Worm (Caenorhabditis elegans) whole organism, L2 larva: Measurements from ENCODE around the gene W02A2.8.

Experiments
- C34F6.9 ChIP-seq: fragments of 150-350 bp; optimal IDR thresholded peaks from 2 replicates; lab custom pipeline; 2014; ENCODE audit warnings: missing biosample characterization, missing genetic modification characterization
- F13H6.1 ChIP-seq: sonication (generic microtip); optimal IDR thresholded peaks from 2 replicates; lab custom pipeline; 2016; ENCODE audit warnings: missing genetic modification characterization, missing compliant biosample characterization
- ZK546.5 ChIP-seq: sonication (generic microtip); optimal IDR thresholded peaks from 2 replicates; lab custom pipeline; 2017; ENCODE audit warnings: missing biosample characterization, missing genetic modification characterization
- aly-2 ChIP-seq: fragments of 150-350 bp; optimal IDR thresholded peaks from 2 replicates; lab custom pipeline; 2014; ENCODE audit warnings: missing biosample characterization, missing genetic modification characterization
- ama-1 ChIP-seq: fragments of 150-350 bp; optimal IDR thresholded peaks from 2 replicates; lab custom pipeline; 2018; ENCODE audit warnings: inconsistent platforms
- ceh-16 ChIP-seq: fragments of 150-350 bp; optimal IDR thresholded peaks from 2 replicates; lab custom pipeline; 2014; ENCODE audit warnings: missing biosample characterization, missing genetic modification characterization
- ceh-82 ChIP-seq: fragments of 150-350 bp; optimal IDR thresholded peaks from 2 replicates; lab custom pipeline; 2014; ENCODE audit warnings: missing biosample characterization, missing genetic modification characterization
- crh-2 ChIP-seq: sonication (generic microtip); optimal IDR thresholded peaks from 2 replicates; lab custom pipeline; 2017; ENCODE audit warnings: missing biosample characterization, missing genetic modification characterization
- dmd-4 ChIP-seq: sonication (generic microtip); optimal IDR thresholded peaks from 2 replicates; lab custom pipeline; 2017; ENCODE audit warnings: missing biosample characterization, missing genetic modification characterization
- elt-1 ChIP-seq: fragments of 150-350 bp; optimal IDR thresholded peaks from 2 replicates; lab custom pipeline; 2014; ENCODE audit warnings: missing biosample characterization, missing genetic modification characterization
- fos-1 ChIP-seq: fragments of 150-350 bp; optimal IDR thresholded peaks from 2 replicates; lab custom pipeline; 2014; ENCODE audit warnings: missing biosample characterization, missing genetic modification characterization
- lin-13 ChIP-seq: fragments of 150-350 bp; optimal IDR thresholded peaks from 2 replicates; lab custom pipeline; 2014; ENCODE audit warnings: missing biosample characterization, missing genetic modification reagents, missing genetic modification characterization
- lsy-2 ChIP-seq, 2 experiments: fragments of 150-350 bp in 1 of 2; sonication (generic microtip) in 1 of 2; optimal IDR thresholded peaks; 2 replicates each; lab custom pipeline; 2014 to 2017; ENCODE audit warnings: missing biosample characterization in 2 of 2, missing genetic modification characterization in 2 of 2
- mbf-1 ChIP-seq: sonication (generic microtip); optimal IDR thresholded peaks from 2 replicates; lab custom pipeline; 2017; ENCODE audit warnings: missing biosample characterization, missing genetic modification characterization
- mdl-1 ChIP-seq, 2 experiments: fragments of 150-350 bp in 1 of 2; sonication (generic microtip) in 1 of 2; optimal IDR thresholded peaks; 2 replicates each; lab custom pipeline; 2017; ENCODE audit warnings: missing biosample characterization in 2 of 2, missing genetic modification characterization in 2 of 2
- nhr-10 ChIP-seq: sonication (generic microtip); optimal IDR thresholded peaks from 2 replicates; lab custom pipeline; 2017; ENCODE audit warnings: missing biosample characterization, missing genetic modification characterization
- nhr-11 ChIP-seq: fragments of 150-350 bp; optimal IDR thresholded peaks from 2 replicates; lab custom pipeline; 2014; ENCODE audit warnings: missing biosample characterization, missing genetic modification characterization
- nhr-12 ChIP-seq: fragments of 150-350 bp; optimal IDR thresholded peaks from 2 replicates; lab custom pipeline; 2014; ENCODE audit warnings: missing biosample characterization, missing genetic modification characterization
- nhr-129 ChIP-seq: fragments of 150-350 bp; optimal IDR thresholded peaks from 2 replicates; lab custom pipeline; 2014; ENCODE audit warnings: missing biosample characterization, missing genetic modification characterization
- nhr-21 ChIP-seq: fragments of 150-350 bp; optimal IDR thresholded peaks from 2 replicates; lab custom pipeline; 2014; ENCODE audit warnings: missing biosample characterization, missing genetic modification characterization
- nhr-237 ChIP-seq: fragments of 150-350 bp; optimal IDR thresholded peaks from 2 replicates; lab custom pipeline; 2014; ENCODE audit warnings: missing biosample characterization, missing genetic modification characterization
- nhr-6 ChIP-seq: fragments of 150-350 bp; optimal IDR thresholded peaks from 2 replicates; lab custom pipeline; 2014; ENCODE audit warnings: missing biosample characterization, missing genetic modification characterization
- sem-4 ChIP-seq: fragments of 150-350 bp; optimal IDR thresholded peaks from 2 replicates; lab custom pipeline; 2014; ENCODE audit warnings: missing biosample characterization, missing genetic modification reagents, missing genetic modification characterization
- sma-3 ChIP-seq: sonication (generic microtip); optimal IDR thresholded peaks from 2 replicates; lab custom pipeline; 2016; ENCODE audit warnings: missing genetic modification reagents, missing genetic modification characterization, missing compliant biosample characterization
- sma-9 ChIP-seq, 2 experiments: fragments of 150-350 bp in 1 of 2; sonication (generic microtip) in 1 of 2; optimal IDR thresholded peaks; 2 replicates each; lab custom pipeline; 2014 to 2016; ENCODE audit warnings: missing genetic modification characterization in 2 of 2, mild to moderate bottlenecking in 1 of 2, missing biosample characterization in 1 of 2, missing compliant biosample characterization in 1 of 2, missing genetic modification reagents in 1 of 2, moderate library complexity in 1 of 2
- unc-39 ChIP-seq: fragments of 150-350 bp; optimal IDR thresholded peaks from 2 replicates; lab custom pipeline; 2014; ENCODE audit warnings: missing biosample characterization, missing genetic modification characterization
- unc-55 ChIP-seq: fragments of 150-350 bp; sonication (generic microtip); optimal IDR thresholded peaks from 3 replicates; lab custom pipeline; 2014; ENCODE audit warnings: missing biosample characterization, missing genetic modification reagents, missing genetic modification characterization
- unc-62 ChIP-seq: fragments of 150-350 bp; optimal IDR thresholded peaks from 2 replicates; lab custom pipeline; 2014; ENCODE audit warnings: missing biosample characterization, missing genetic modification reagents, missing genetic modification characterization
- zag-1 ChIP-seq: fragments of 150-350 bp; optimal IDR thresholded peaks from 2 replicates; lab custom pipeline; 2014; ENCODE audit warnings: missing biosample characterization, missing genetic modification characterization
- ztf-1 ChIP-seq: fragments of 200-800 bp; sonication (Bioruptor generic); conservative IDR thresholded peaks from 2 replicates; pipeline ENCODE4 v1.3.6; 2022; ENCODE audit warnings: missing genetic modification characterization, missing compliant biosample characterization
- ztf-11 ChIP-seq: sonication (generic microtip); optimal IDR thresholded peaks from 2 replicates; lab custom pipeline; 2017; ENCODE audit warnings: missing biosample characterization, missing genetic modification characterization
- ztf-4 ChIP-seq: fragments of 150-350 bp; optimal IDR thresholded peaks from 2 replicates; lab custom pipeline; 2014; ENCODE audit warnings: missing biosample characterization, missing genetic modification characterization

Gene W02A2.8

ce11 chrIV:13318773-13319172, 39.6 kb downstream of the W02A2.8 start (continued):
- no peak for TF ChIP-seq ZK546.5
- TF ChIP-seq nhr-6 (tag; lab: Kevin White, UChicago), result peak; percentile 42

- TF ChIP-seq lsy-2 (tag; optimal IDR thresholded peaks at IDR 0.05; lab: Kevin White, UChicago) (no peak), nhr-12 (tag; lab: Kevin White, UChicago) (no peak), F13H6.1 (tag; lab: Kevin White, UChicago) (no peak), unc-62 (GFP tag; lab: Kevin White, UChicago) (no peak), ceh-16 (tag; lab: Kevin White, UChicago) (no peak), ceh-82 (tag; lab: Kevin White, UChicago) (no peak), unc-55 (GFP tag; lab: Kevin White, UChicago) (no peak), ama-1 (lab: Kevin White, UChicago) (no peak), ZK546.5 (no peak), ztf-1 (no peak)
These were observed 43.0 kb downstream of the W02A2.8 start, which contains the start of gene fat-1 for ce11 chrIV:13315344-13315743. Gene fat-1 (plus strand): TSS chrIV:13315644.

- TF ChIP-seq C34F6.9 (tag; lab: Kevin White, UChicago) (peak; percentile 9), mdl-1 (tag; optimal IDR thresholded peaks at IDR 0.05; lab: Kevin White, UChicago) (no peak), unc-55 (GFP tag; lab: Kevin White, UChicago) (no peak), nhr-21 (tag; lab: Kevin White, UChicago) (peak; percentile 0), lsy-2 (tag; optimal IDR thresholded peaks at IDR 0.05; lab: Kevin White, UChicago) (peak in 1 of 2 experiments; percentile 8), unc-39 (tag; lab: Kevin White, UChicago) (no peak), dmd-4 (tag; lab: Kevin White, UChicago) (no peak), fos-1 (tag; lab: Kevin White, UChicago) (peak; percentile 88), ztf-1 (no peak), ceh-82 (tag; lab: Kevin White, UChicago) (no peak), F13H6.1 (tag; lab: Kevin White, UChicago) (peak; percentile 60), sem-4 (tag; lab: Kevin White, UChicago) (no peak), crh-2 (peak; percentile 93), nhr-237 (tag; lab: Kevin White, UChicago) (no peak), sma-3 (peak; percentile 23), nhr-129 (peak; percentile 22), sma-9 (GFP tag; optimal IDR thresholded peaks at IDR 0.05; lab: Kevin White, UChicago) (peak; percentile 73), sma-9 (tag; optimal IDR thresholded peaks at IDR 0.05; lab: Kevin White, UChicago) (no peak), unc-62 (GFP tag; lab: Kevin White, UChicago) (no peak), zag-1 (tag; lab: Kevin White, UChicago) (no peak), mbf-1 (tag; lab: Kevin White, UChicago) (no peak), lin-13 (GFP tag; lab: Kevin White, UChicago) (peak; percentile 11), ama-1 (lab: Kevin White, UChicago) (no peak)
These were observed 44.2 kb downstream of the W02A2.8 start for ce11 chrIV:13314181-13314580.

- TF ChIP-seq nhr-129 (peak; percentile 36), zag-1 (tag; lab: Kevin White, UChicago) (no peak), aly-2 (tag; lab: Kevin White, UChicago) (no peak), sma-9 (GFP tag; optimal IDR thresholded peaks at IDR 0.05; lab: Kevin White, UChicago) (peak; percentile 3), sma-9 (tag; optimal IDR thresholded peaks at IDR 0.05; lab: Kevin White, UChicago) (no peak), fos-1 (tag; lab: Kevin White, UChicago) (peak; percentile 4)
- TF ChIP-seq, all 48 proteins: peak for 3
These were observed 45.2 kb downstream of the W02A2.8 start for ce11 chrIV:13313156-13313555.

- TF ChIP-seq nhr-129 (peak; percentile 34), crh-2 (peak; percentile 2), ztf-4 (tag; lab: Kevin White, UChicago) (no peak), zag-1 (tag; lab: Kevin White, UChicago) (no peak), elt-1 (tag; lab: Kevin White, UChicago) (no peak), ztf-11 (tag; lab: Kevin White, UChicago) (no peak), C34F6.9 (tag; lab: Kevin White, UChicago) (peak; percentile 4), lsy-2 (tag; optimal IDR thresholded peaks at IDR 0.05; lab: Kevin White, UChicago) (peak in 1 of 2 experiments; percentile 34), nhr-10 (tag; lab: Kevin White, UChicago) (no peak), nhr-11 (tag; lab: Kevin White, UChicago) (no peak)
These were observed 46.9 kb downstream of the W02A2.8 start for ce11 chrIV:13311331-13312034.
